Worm (Caenorhabditis elegans) whole organism, early embryonic: ENCODE results near the gene fbxb-111.

ENCODE experiments used
- B0310.2 ChIP-seq: sonication (generic microtip); optimal IDR thresholded peaks from 2 replicates; lab custom pipeline; 2016; ENCODE audit warnings: mild to moderate bottlenecking, missing genetic modification characterization, missing compliant biosample characterization
- F13C5.2 ChIP-seq: sonication (generic microtip); optimal IDR thresholded peaks from 2 replicates; lab custom pipeline; 2017; ENCODE audit warnings: mild to moderate bottlenecking, missing genetic modification characterization, inconsistent platforms, missing compliant biosample characterization
- aly-1 ChIP-seq: sonication (generic microtip); optimal IDR thresholded peaks from 2 replicates; lab custom pipeline; 2016; ENCODE audit warnings: missing genetic modification characterization, missing compliant biosample characterization
- ama-1 ChIP-seq: fragments of 150-350 bp; optimal IDR thresholded peaks from 2 replicates; lab custom pipeline; 2014
- ceh-13 ChIP-seq: fragments of 200-800 bp; sonication (Bioruptor generic); optimal IDR thresholded peaks from 2 replicates; lab custom pipeline; 2018; ENCODE audit warnings: mild to moderate bottlenecking, missing genetic modification characterization, missing compliant biosample characterization
- ceh-36 ChIP-seq: sonication (generic microtip); optimal IDR thresholded peaks from 2 replicates; lab custom pipeline; 2016; ENCODE audit warnings: missing genetic modification characterization, inconsistent platforms, missing compliant biosample characterization
- ets-7 ChIP-seq: sonication (generic microtip); optimal IDR thresholded peaks from 2 replicates; lab custom pipeline; 2016; ENCODE audit warnings: missing genotype, missing genetic modification characterization, missing compliant biosample characterization
- flt-1 ChIP-seq: fragments of 200-800 bp; sonication (Bioruptor generic); IDR thresholded peaks from 2 replicates; pipeline ENCODE4 v1.3.6; 2022; ENCODE audit warnings: missing genetic modification characterization, missing compliant biosample characterization
- hmbx-1 ChIP-seq: sonication (generic microtip); optimal IDR thresholded peaks from 2 replicates; lab custom pipeline; 2016; ENCODE audit warnings: mild to moderate bottlenecking, missing genetic modification characterization, missing compliant biosample characterization
- hmg-4 ChIP-seq: fragments of 200-800 bp; sonication (Bioruptor generic); optimal IDR thresholded peaks from 2 replicates; lab custom pipeline; 2018; ENCODE audit warnings: mild to moderate bottlenecking, missing genetic modification characterization, missing compliant biosample characterization
- hnd-1 ChIP-seq: sonication (generic microtip); optimal IDR thresholded peaks from 2 replicates; lab custom pipeline; 2016; ENCODE audit warnings: missing genetic modification characterization, missing compliant biosample characterization
- pes-1 ChIP-seq: fragments of 200-800 bp; sonication (Bioruptor generic); IDR thresholded peaks from 2 replicates; pipeline ENCODE4 v1.3.6; 2022; ENCODE audit warnings: missing genetic modification reagents, missing genetic modification characterization, missing compliant biosample characterization
- scrt-1 ChIP-seq: fragments of 200-800 bp; sonication (Bioruptor generic); IDR thresholded peaks from 2 replicates; pipeline ENCODE4 v1.3.6; 2022; ENCODE audit warnings: missing genetic modification characterization, missing compliant biosample characterization
- sea-1 ChIP-seq: fragments of 200-800 bp; sonication (Bioruptor generic); conservative IDR thresholded peaks from 2 replicates; pipeline ENCODE4 v1.3.6; 2022; ENCODE audit warnings: missing genetic modification characterization, missing compliant biosample characterization
- tbx-11 ChIP-seq: fragments of 200-800 bp; sonication (Bioruptor generic); IDR thresholded peaks from 2 replicates; pipeline ENCODE4 v1.3.6; 2022; ENCODE audit warnings: missing genetic modification characterization, missing compliant biosample characterization
- tbx-37 ChIP-seq: fragments of 200-800 bp; sonication (Bioruptor generic); conservative IDR thresholded peaks from 2 replicates; pipeline ENCODE4 v1.3.6; 2022; ENCODE audit warnings: missing genetic modification reagents, missing genetic modification characterization, missing compliant biosample characterization
- tra-4 ChIP-seq: sonication (generic microtip); optimal IDR thresholded peaks from 2 replicates; lab custom pipeline; 2017; ENCODE audit warnings: missing genetic modification characterization, missing compliant biosample characterization

Gene fbxb-111

DNA sequence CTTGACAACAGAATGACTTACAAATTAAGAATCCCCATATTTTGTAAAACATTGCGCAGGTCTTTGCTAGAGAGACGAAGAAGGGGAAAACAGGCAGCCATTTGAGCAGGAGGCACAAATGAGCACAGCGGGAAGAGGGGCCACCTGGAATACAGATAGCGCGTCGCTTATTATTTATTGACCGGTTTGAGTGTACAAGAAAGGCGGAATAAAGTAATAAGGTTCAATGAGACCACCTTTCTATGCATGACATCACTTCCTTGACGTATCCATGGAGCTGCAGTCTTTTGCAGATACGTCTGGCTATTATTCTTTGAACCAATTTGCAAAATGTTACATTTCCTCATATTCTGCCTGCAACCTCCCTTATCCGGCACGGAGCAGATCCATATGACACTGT is at the start of gene fbxb-111:
TSS of gene fbxb-111 (minus strand) at position 101 of the 400 bp plus-strand sequence.
- TF ChIP-seq ama-1 (lab: Kevin White, UChicago) (no peak), F13C5.2 (tag; lab: Kevin White, UChicago) (no peak), flt-1 (GFP tag; lab: Robert Waterston, UW) (no peak), hmbx-1 (tag; lab: Kevin White, UChicago) (no peak), tbx-37 (no peak), aly-1 (tag; lab: Kevin White, UChicago) (no peak), pes-1 (GFP tag; lab: Robert Waterston, UW) (no peak), sea-1 (GFP tag; lab: Robert Waterston, UW) (no peak)

DNA sequence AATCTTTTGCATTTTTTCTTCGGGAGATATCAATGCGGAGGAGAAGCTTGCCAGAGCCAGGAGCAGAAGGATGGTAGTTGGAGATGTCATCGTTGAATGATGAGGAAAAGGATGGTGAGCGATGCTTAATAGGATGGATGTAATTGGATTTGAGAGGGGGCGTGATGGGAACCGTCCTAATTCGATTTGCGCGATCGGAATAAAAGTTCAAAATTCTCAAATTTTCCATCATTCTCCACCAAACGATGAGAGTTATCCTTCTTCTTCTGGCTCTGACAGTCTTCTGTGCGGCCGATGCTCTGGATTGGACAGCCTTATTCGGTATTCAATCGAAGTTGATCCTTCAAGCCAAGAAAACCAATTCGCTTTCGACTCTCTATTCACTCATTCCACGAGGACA is 49.4 kb upstream of the fbxb-111 start, which contains the start of the genes K12H6.4 and K12H6.9:
TSS of gene K12H6.4 (minus strand) at position 101 of the 400 bp plus-strand sequence.
TSS of gene K12H6.9 (plus strand) at position 236 of the 400 bp plus-strand sequence.
- no peak for TF ChIP-seq ceh-36 (tag; lab: Kevin White, UChicago)
- TF ChIP-seq hnd-1 (tag; lab: Kevin White, UChicago): no peak
- TF ChIP-seq scrt-1: no peak
- no peak for TF ChIP-seq F13C5.2 (tag; lab: Kevin White, UChicago)
- TF ChIP-seq ama-1 (lab: Kevin White, UChicago): no peak

DNA sequence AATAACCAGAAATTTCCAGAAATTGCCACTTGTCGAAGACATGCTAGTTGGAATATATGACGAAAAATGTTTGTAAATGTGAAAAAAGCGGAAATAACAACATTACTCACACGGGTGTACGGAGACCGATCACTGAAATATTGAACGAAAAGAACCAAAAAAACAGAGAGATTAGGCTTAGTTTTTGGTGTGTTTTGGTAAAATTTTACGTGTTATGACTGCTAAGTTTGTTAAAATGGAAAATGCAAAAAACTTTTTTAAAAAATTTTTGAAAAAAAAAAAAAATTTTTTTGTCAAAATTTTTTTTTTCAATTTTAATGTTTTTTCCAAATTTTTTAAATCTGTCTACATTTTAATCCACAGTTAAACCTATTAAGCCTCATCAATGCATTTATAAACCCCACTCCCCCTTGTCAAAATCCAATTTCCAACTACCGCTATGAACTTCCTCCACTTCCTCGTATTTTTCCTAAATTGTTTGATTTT is 47.7 kb upstream of the fbxb-111 start, which contains the start of the genes fut-4 and K12H6.10:
TSS of gene fut-4 (minus strand) at position 101 of the 486 bp plus-strand sequence.
TSS of gene K12H6.10 (plus strand) at position 436 of the 486 bp plus-strand sequence.
- TF ChIP-seq aly-1 (tag; lab: Kevin White, UChicago): no peak
- TF ChIP-seq tra-4: no peak
- TF ChIP-seq scrt-1: no peak
- no peak for TF ChIP-seq sea-1 (GFP tag; lab: Robert Waterston, UW)
- TF ChIP-seq hnd-1 (tag; lab: Kevin White, UChicago): no peak
- no peak for TF ChIP-seq tbx-11 (GFP tag; lab: Robert Waterston, UW)
- no peak for TF ChIP-seq B0310.2 (tag; lab: Kevin White, UChicago)
- no peak for TF ChIP-seq tbx-37
- no peak for TF ChIP-seq ceh-13 (GFP tag; lab: Kevin White, UChicago)
- TF ChIP-seq ceh-36 (tag; lab: Kevin White, UChicago): no peak
- no peak for TF ChIP-seq hmbx-1 (tag; lab: Kevin White, UChicago)
- no peak for TF ChIP-seq hmg-4 (GFP tag; lab: Kevin White, UChicago)
- TF ChIP-seq pes-1 (GFP tag; lab: Robert Waterston, UW): no peak
- TF ChIP-seq ets-7: no peak
- TF ChIP-seq F13C5.2 (tag; lab: Kevin White, UChicago): no peak
- no peak for TF ChIP-seq flt-1 (GFP tag; lab: Robert Waterston, UW)
- TF ChIP-seq ama-1 (lab: Kevin White, UChicago): no peak

DNA sequence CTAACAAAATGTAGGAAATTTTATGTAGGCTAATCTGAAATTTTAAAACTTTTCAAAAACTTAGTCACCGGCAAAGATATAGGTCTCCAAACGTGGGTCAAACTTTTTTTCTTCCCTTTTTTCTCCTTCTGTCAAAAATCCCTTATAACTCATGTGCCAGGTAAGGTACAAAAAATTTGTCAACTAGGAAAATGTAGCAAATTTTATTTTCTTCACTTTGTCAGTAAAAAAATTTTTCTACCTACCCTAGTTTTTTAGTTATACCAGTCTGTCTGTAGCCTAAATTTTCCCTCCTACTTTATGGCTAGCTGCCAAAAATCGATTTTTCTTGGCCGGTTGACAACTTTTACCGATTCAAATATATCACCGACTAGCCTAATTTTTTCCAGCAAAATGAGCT is 41.9 kb upstream of the fbxb-111 start, which contains the start of gene set-13:
TSS of gene set-13 (plus strand) at position 301 of the 400 bp plus-strand sequence.
- TF ChIP-seq pes-1 (GFP tag; lab: Robert Waterston, UW) (no peak), tbx-11 (GFP tag; lab: Robert Waterston, UW) (no peak)

DNA sequence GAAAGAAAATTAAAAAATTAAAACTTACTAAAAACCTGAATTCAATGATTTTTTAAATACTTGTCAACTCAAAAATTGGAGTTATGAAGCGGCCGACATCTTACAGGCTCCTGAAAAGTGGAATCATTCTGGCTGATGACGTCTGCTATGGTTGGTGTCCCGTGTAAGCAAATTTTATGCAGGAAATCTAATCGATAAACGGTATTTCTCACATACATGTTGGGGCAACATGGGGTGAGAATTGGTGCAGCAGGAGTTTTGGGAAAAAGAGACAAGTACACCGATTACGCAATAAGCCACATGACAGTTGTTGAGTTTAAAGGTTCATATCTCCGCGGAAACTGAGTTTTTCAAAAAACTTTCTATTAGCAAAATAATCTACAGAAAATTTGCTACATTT is 40.6 kb upstream of the fbxb-111 start, which contains the start of gene K12H6.2:
TSS of gene K12H6.2 (minus strand) at position 101 of the 400 bp plus-strand sequence.
- TF ChIP-seq B0310.2 (tag; lab: Kevin White, UChicago): no peak
- TF ChIP-seq ceh-36 (tag; lab: Kevin White, UChicago): no peak
- TF ChIP-seq pes-1 (GFP tag; lab: Robert Waterston, UW): no peak
- no peak for TF ChIP-seq ets-7
- TF ChIP-seq F13C5.2 (tag; lab: Kevin White, UChicago): no peak
- no peak for TF ChIP-seq hmg-4 (GFP tag; lab: Kevin White, UChicago)
- no peak for TF ChIP-seq aly-1 (tag; lab: Kevin White, UChicago)
- TF ChIP-seq flt-1 (GFP tag; lab: Robert Waterston, UW): no peak
- TF ChIP-seq ama-1 (lab: Kevin White, UChicago): no peak
- no peak for TF ChIP-seq tbx-11 (GFP tag; lab: Robert Waterston, UW)
- TF ChIP-seq ceh-13 (GFP tag; lab: Kevin White, UChicago): no peak
- TF ChIP-seq hnd-1 (tag; lab: Kevin White, UChicago): no peak
- no peak for TF ChIP-seq hmbx-1 (tag; lab: Kevin White, UChicago)
- TF ChIP-seq scrt-1: no peak
- no peak for TF ChIP-seq sea-1 (GFP tag; lab: Robert Waterston, UW)
- TF ChIP-seq tbx-37: no peak
- TF ChIP-seq tra-4: no peak

DNA sequence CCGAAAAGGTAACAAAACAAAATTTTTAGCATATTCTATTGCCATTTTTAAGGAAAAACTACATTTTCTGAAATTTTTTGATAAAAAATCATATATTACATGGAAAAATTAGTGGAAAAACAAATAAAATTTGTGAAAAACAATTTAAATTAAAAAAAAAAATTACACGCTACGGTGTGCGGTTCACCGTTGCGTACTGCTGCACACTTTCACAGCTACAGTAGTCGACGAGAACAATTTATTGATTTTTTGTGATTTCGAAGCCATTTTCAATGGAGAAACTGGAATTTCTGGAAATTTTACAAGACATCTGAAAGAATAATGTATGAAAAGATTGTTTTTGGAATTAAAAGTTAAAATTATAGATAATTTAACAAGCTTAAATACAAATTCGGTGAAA is 40.2 kb upstream of the fbxb-111 start:
- TF ChIP-seq ama-1 (lab: Kevin White, UChicago) (no peak), flt-1 (GFP tag; lab: Robert Waterston, UW) (no peak), tra-4 (no peak)

DNA sequence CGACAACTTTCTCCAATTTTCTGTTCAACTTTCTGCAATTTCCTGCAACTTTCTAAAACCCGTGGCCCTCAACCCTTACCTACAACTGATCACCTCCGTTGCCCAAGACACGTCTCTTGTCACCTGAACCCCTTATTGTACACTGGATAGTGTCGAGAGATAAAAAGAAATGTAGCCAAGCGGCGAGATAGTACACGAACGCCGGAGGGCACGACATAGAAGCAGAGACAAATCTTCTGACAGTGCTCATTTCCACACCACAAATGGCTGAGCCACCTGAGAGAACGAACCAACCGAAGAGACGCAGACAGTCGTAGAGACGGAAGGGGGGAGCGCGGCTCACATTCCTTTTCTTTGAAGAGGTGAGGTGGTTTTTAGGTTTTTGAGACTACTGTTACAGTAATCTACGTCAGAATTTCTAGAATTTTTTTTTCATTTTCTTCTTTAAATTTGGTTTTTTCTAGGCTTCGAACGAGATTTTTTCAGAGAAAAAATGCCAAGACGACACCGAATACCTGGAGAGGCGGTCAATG is 32.9 kb upstream of the fbxb-111 start, which contains the start of gene K12H6.12:
TSS of gene K12H6.12 (plus strand) at position 483 of the 533 bp plus-strand sequence.
- TF ChIP-seq tbx-37: no peak
- TF ChIP-seq B0310.2 (tag; lab: Kevin White, UChicago): no peak
- no peak for TF ChIP-seq tra-4
- no peak for TF ChIP-seq ama-1 (lab: Kevin White, UChicago)
- no peak for TF ChIP-seq hnd-1 (tag; lab: Kevin White, UChicago)
- no peak for TF ChIP-seq ceh-13 (GFP tag; lab: Kevin White, UChicago)
- no peak for TF ChIP-seq ceh-36 (tag; lab: Kevin White, UChicago)
- TF ChIP-seq hmbx-1 (tag; lab: Kevin White, UChicago): no peak
- no peak for TF ChIP-seq hmg-4 (GFP tag; lab: Kevin White, UChicago)
- TF ChIP-seq F13C5.2 (tag; lab: Kevin White, UChicago): no peak
- no peak for TF ChIP-seq flt-1 (GFP tag; lab: Robert Waterston, UW)
- no peak for TF ChIP-seq sea-1 (GFP tag; lab: Robert Waterston, UW)
- no peak for TF ChIP-seq tbx-11 (GFP tag; lab: Robert Waterston, UW)
- TF ChIP-seq pes-1 (GFP tag; lab: Robert Waterston, UW): no peak
- TF ChIP-seq scrt-1: no peak
- TF ChIP-seq ets-7: no peak
